Worm (Caenorhabditis elegans) whole organism, young adult: ENCODE data around the gene C06E4.2.
"Not testable (repeated sequence)": the region's sequence is repeated elsewhere in the genome, so short reads cannot be mapped to it uniquely, and the experiment has no call there.

ENCODE experiments used
- B0261.1 ChIP-seq: sonication (generic microtip); optimal IDR thresholded peaks from 2 replicates; lab custom pipeline; 2016; ENCODE audit warnings: mild to moderate bottlenecking, missing genetic modification characterization, moderate library complexity, missing compliant biosample characterization
- B0336.3 ChIP-seq: fragments of 200-800 bp; sonication (Bioruptor generic); IDR thresholded peaks from 2 replicates; pipeline ENCODE4 v1.3.6; 2022; ENCODE audit warnings: missing genetic modification characterization, missing compliant biosample characterization
- D2030.7 ChIP-seq: fragments of 200-800 bp; sonication (Bioruptor generic); IDR thresholded peaks from 2 replicates; pipeline ENCODE4 v1.3.6; 2022; ENCODE audit warnings: missing genetic modification reagents, missing genetic modification characterization, missing compliant biosample characterization
- F49E8.2 ChIP-seq: sonication (generic microtip); optimal IDR thresholded peaks from 3 replicates; lab custom pipeline; 2017; ENCODE audit warnings: missing genetic modification characterization, mild to moderate bottlenecking, missing compliant biosample characterization, antibody characterized with exemption, moderate library complexity; ENCODE audit not compliant: insufficient read depth
- K12H6.12 ChIP-seq: fragments of 200-800 bp; sonication (Bioruptor generic); optimal IDR thresholded peaks from 2 replicates; lab custom pipeline; 2018; ENCODE audit warnings: mild to moderate bottlenecking, missing genetic modification characterization, missing compliant biosample characterization
- Y53G8AR.9 ChIP-seq: fragments of 200-800 bp; sonication (Bioruptor generic); conservative IDR thresholded peaks from 2 replicates; pipeline ENCODE4 v1.3.6; 2022; ENCODE audit warnings: missing genetic modification reagents, missing genetic modification characterization, missing compliant biosample characterization
- Y56A3A.18 ChIP-seq: fragments of 200-800 bp; sonication (Bioruptor generic); IDR thresholded peaks from 2 replicates; pipeline ENCODE4 v1.3.6; 2022; ENCODE audit warnings: missing genetic modification reagents, missing genetic modification characterization, missing compliant biosample characterization
- ZK185.1 ChIP-seq: sonication (generic microtip); optimal IDR thresholded peaks from 2 replicates; lab custom pipeline; 2016; ENCODE audit warnings: mild to moderate bottlenecking, missing genetic modification characterization, missing compliant biosample characterization; ENCODE audit not compliant: poor library complexity, severe bottlenecking
- atf-7 ChIP-seq: sonication (generic microtip); optimal IDR thresholded peaks from 2 replicates; lab custom pipeline; 2017; ENCODE audit warnings: mild to moderate bottlenecking, missing genetic modification characterization, missing compliant biosample characterization
- attf-6 ChIP-seq: fragments of 200-800 bp; sonication (Bioruptor generic); IDR thresholded peaks from 2 replicates; pipeline ENCODE4 v1.3.6; 2022; ENCODE audit warnings: missing genetic modification reagents, missing genetic modification characterization, missing compliant biosample characterization
- cebp-1 ChIP-seq, 2 experiments: fragments of 200-800 bp in 1 of 2; sonication (Bioruptor generic) in 1 of 2; sonication (generic microtip) in 1 of 2; IDR thresholded peaks in 1 of 2; optimal IDR thresholded peaks in 1 of 2; 2 replicates each; pipeline versions ENCODE4 v1.3.6 to Lab custom; 2017 to 2022; ENCODE audit warnings: missing compliant biosample characterization in 2 of 2, missing genetic modification characterization in 2 of 2, mild to moderate bottlenecking in 1 of 2, missing genetic modification reagents in 1 of 2, moderate library complexity in 1 of 2
- ceh-100 ChIP-seq: fragments of 200-800 bp; sonication (Bioruptor generic); IDR thresholded peaks from 2 replicates; pipeline ENCODE4 v1.3.6; 2022; ENCODE audit warnings: missing genetic modification reagents, missing genetic modification characterization, missing compliant biosample characterization
- ceh-91 ChIP-seq: fragments of 200-800 bp; sonication (Bioruptor generic); IDR thresholded peaks from 2 replicates; pipeline ENCODE4 v1.3.6; 2022; ENCODE audit warnings: missing genetic modification reagents, missing genetic modification characterization, missing compliant biosample characterization
- dox-1 ChIP-seq: fragments of 200-800 bp; sonication (Bioruptor generic); IDR thresholded peaks from 2 replicates; pipeline ENCODE4 v1.3.6; 2022; ENCODE audit warnings: missing genetic modification reagents, missing genetic modification characterization, missing compliant biosample characterization
- ekl-4 ChIP-seq: fragments of 200-800 bp; sonication (Bioruptor generic); IDR thresholded peaks from 2 replicates; pipeline ENCODE4 v1.3.6; 2022; ENCODE audit warnings: missing genetic modification reagents, missing genetic modification characterization, missing compliant biosample characterization
- him-1 ChIP-seq: sonication (generic microtip); optimal IDR thresholded peaks from 2 replicates; lab custom pipeline; 2016; ENCODE audit warnings: missing genotype, missing genetic modification reagents, missing genetic modification characterization, missing compliant biosample characterization
- hmg-1.2 ChIP-seq: fragments of 200-800 bp; sonication (Bioruptor generic); IDR thresholded peaks from 2 replicates; pipeline ENCODE4 v1.3.6; 2022; ENCODE audit warnings: missing genetic modification reagents, missing genetic modification characterization, missing compliant biosample characterization
- hsf-1 ChIP-seq: fragments of 200-800 bp; sonication (Bioruptor generic); IDR thresholded peaks from 2 replicates; pipeline ENCODE4 v1.3.6; 2022; ENCODE audit warnings: missing genetic modification reagents, missing genetic modification characterization, missing compliant biosample characterization
- lag-1 ChIP-seq: fragments of 200-800 bp; sonication (Bioruptor generic); IDR thresholded peaks from 2 replicates; pipeline ENCODE4 v1.3.6; 2022; ENCODE audit warnings: missing genetic modification reagents, missing genetic modification characterization, missing compliant biosample characterization
- lsl-1 ChIP-seq: fragments of 200-800 bp; sonication (Bioruptor generic); optimal IDR thresholded peaks from 2 replicates; lab custom pipeline; 2018; ENCODE audit warnings: mild to moderate bottlenecking, missing genetic modification characterization, moderate library complexity, missing compliant biosample characterization
- madf-6 ChIP-seq: fragments of 200-800 bp; sonication (Bioruptor generic); IDR thresholded peaks from 2 replicates; pipeline ENCODE4 v1.3.6; 2022; ENCODE audit warnings: missing genetic modification reagents, missing genetic modification characterization, missing compliant biosample characterization
- madf-8 ChIP-seq: fragments of 200-800 bp; sonication (Bioruptor generic); conservative IDR thresholded peaks from 2 replicates; pipeline ENCODE4 v1.3.6; 2022; ENCODE audit warnings: missing genetic modification reagents, missing genetic modification characterization, missing compliant biosample characterization
- mcd-1 ChIP-seq: fragments of 200-800 bp; sonication (Bioruptor generic); IDR thresholded peaks from 2 replicates; pipeline ENCODE4 v1.3.6; 2022; ENCODE audit warnings: missing genetic modification reagents, missing genetic modification characterization, missing compliant biosample characterization
- mxl-1 ChIP-seq: sonication (generic microtip); optimal IDR thresholded peaks from 2 replicates; lab custom pipeline; 2016; ENCODE audit warnings: missing genetic modification characterization, missing compliant biosample characterization
- nfya-1 ChIP-seq: sonication (generic microtip); optimal IDR thresholded peaks from 2 replicates; lab custom pipeline; 2017; ENCODE audit warnings: antibody characterized with exemption, missing compliant biosample characterization, missing genetic modification characterization, borderline replicate concordance; ENCODE audit not compliant: insufficient read depth
- pbrm-1 ChIP-seq: fragments of 200-800 bp; sonication (Bioruptor generic); IDR thresholded peaks from 2 replicates; pipeline ENCODE4 v1.3.6; 2022; ENCODE audit warnings: missing genetic modification reagents, missing genetic modification characterization, missing compliant biosample characterization
- snpc-1.1 ChIP-seq: sonication (generic microtip); optimal IDR thresholded peaks from 2 replicates; lab custom pipeline; 2017; ENCODE audit warnings: missing genetic modification characterization, mild to moderate bottlenecking, missing compliant biosample characterization, antibody characterized with exemption, moderate library complexity, missing genotype, missing genetic modification reagents; ENCODE audit not compliant: insufficient read depth
- snpc-3.4 ChIP-seq: sonication (generic microtip); optimal IDR thresholded peaks from 2 replicates; lab custom pipeline; 2017; ENCODE audit warnings: missing genetic modification characterization, mild to moderate bottlenecking, missing compliant biosample characterization, antibody characterized with exemption, moderate library complexity, missing genotype, missing genetic modification reagents
- snpc-4 ChIP-seq, 5 experiments: fragments of 150-350 bp in 1 of 5; sonication (generic microtip) in 4 of 5; optimal IDR thresholded peaks; 2 replicates each; lab custom pipeline; 2014 to 2018; ENCODE audit warnings: missing genetic modification characterization in 5 of 5, missing biosample characterization in 3 of 5, antibody characterized with exemption in 2 of 5, mild to moderate bottlenecking in 2 of 5, missing compliant biosample characterization in 2 of 5, missing genotype in 2 of 5, moderate library complexity in 2 of 5, missing genetic modification reagents in 1 of 5
- somi-1 ChIP-seq: fragments of 200-800 bp; sonication (Bioruptor generic); optimal IDR thresholded peaks from 2 replicates; lab custom pipeline; 2018; ENCODE audit warnings: mild to moderate bottlenecking, missing genetic modification characterization, missing compliant biosample characterization
- tbp1 ChIP-seq: fragments of 200-800 bp; sonication (Bioruptor generic); optimal IDR thresholded peaks from 2 replicates; lab custom pipeline; 2018; ENCODE audit warnings: mild to moderate bottlenecking, missing genetic modification characterization, missing compliant biosample characterization
- tbx-9 ChIP-seq: sonication (generic microtip); optimal IDR thresholded peaks from 2 replicates; lab custom pipeline; 2016; ENCODE audit warnings: borderline replicate concordance, missing genetic modification characterization, inconsistent platforms, missing compliant biosample characterization
- xnd-1 ChIP-seq: sonication (generic microtip); optimal IDR thresholded peaks from 2 replicates; lab custom pipeline; 2016; ENCODE audit warnings: missing genotype, missing genetic modification reagents, missing genetic modification characterization, missing compliant biosample characterization
- zfh-2 ChIP-seq: fragments of 200-800 bp; sonication (Bioruptor generic); conservative IDR thresholded peaks from 2 replicates; pipeline ENCODE4 v1.3.6; 2022; ENCODE audit warnings: missing genetic modification reagents, missing genetic modification characterization, missing compliant biosample characterization
- zim-3 ChIP-seq: sonication (generic microtip); optimal IDR thresholded peaks from 2 replicates; lab custom pipeline; 2017; ENCODE audit warnings: mild to moderate bottlenecking, missing genetic modification characterization, moderate library complexity, missing compliant biosample characterization
- ztf-3 ChIP-seq: fragments of 200-800 bp; sonication (Bioruptor generic); optimal IDR thresholded peaks from 2 replicates; lab custom pipeline; 2018; ENCODE audit warnings: mild to moderate bottlenecking, missing genetic modification characterization, missing compliant biosample characterization

C06E4.2 gene

DNA sequence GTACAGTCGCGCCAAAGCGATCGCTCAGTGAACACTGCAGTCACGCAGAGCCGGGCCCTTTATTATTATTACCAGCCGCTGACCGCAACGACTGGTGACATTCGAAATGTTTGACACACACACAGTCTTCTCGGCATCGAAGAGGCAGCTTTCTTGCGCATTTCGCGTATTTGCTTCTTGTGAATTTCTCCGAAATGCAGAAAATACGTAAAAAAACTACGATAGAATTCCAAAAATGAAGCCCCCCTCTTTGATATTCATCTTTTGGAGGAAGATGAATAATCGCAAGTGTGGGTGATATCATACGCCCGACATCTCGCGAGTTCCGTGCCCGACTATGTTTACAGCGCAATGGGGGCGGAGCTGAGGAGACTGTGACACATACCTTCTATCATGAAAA, 23.5 kb upstream of the C06E4.2 start:
- TF ChIP-seq attf-6 (GFP tag; lab: Robert Waterston, UW) (peak; percentile 92), cebp-1 (GFP tag; IDR thresholded peaks at IDR 0.05; lab: Robert Waterston, UW) (no peak), cebp-1 (tag; optimal IDR thresholded peaks at IDR 0.05; lab: Kevin White, UChicago) (no peak), Y53G8AR.9 (no peak), K12H6.12 (tag; lab: Kevin White, UChicago) (no peak), ztf-3 (GFP tag; lab: Kevin White, UChicago) (no peak), B0261.1 (tag; lab: Kevin White, UChicago) (no peak), nfya-1 (tag; lab: Kevin White, UChicago) (no peak), D2030.7 (0 out of 2 replicates have a peak, but pooled peaks have one; percentile 38), ceh-91 (GFP tag; lab: Robert Waterston, UW) (0 out of 2 replicates have a peak, but pooled peaks have one; percentile 17), hsf-1 (0 out of 2 replicates have a peak, but pooled peaks have one; percentile 37), B0336.3 (peak; percentile 58; the same call in 1 of the 2 replicates), pbrm-1 (GFP tag; lab: Robert Waterston, UW) (peak; percentile 73), ekl-4 (GFP tag; lab: Robert Waterston, UW) (0 out of 2 replicates have a peak, but pooled peaks have one; percentile 27), madf-8 (0 out of 2 replicates have a peak, but pooled peaks have one; percentile 28), mcd-1 (GFP tag; lab: Robert Waterston, UW) (0 out of 2 replicates have a peak, but pooled peaks have one; percentile 14), hmg-1.2 (GFP tag; lab: Robert Waterston, UW) (peak; percentile 85), zim-3 (no peak), F49E8.2 (tag; lab: Kevin White, UChicago) (peak; percentile 62), ceh-100 (GFP tag; lab: Robert Waterston, UW) (0 out of 2 replicates have a peak, but pooled peaks have one; percentile 27), tbp1 (GFP tag; lab: Kevin White, UChicago) (peak; percentile 54), snpc-4 (GFP tag; optimal IDR thresholded peaks at IDR 0.05; lab: Kevin White, UChicago) (peak; percentile 85), snpc-4 (tag; optimal IDR thresholded peaks at IDR 0.05; lab: Kevin White, UChicago) (peak; percentile 87 to 95 (median 88)), dox-1 (GFP tag; lab: Robert Waterston, UW) (peak; percentile 53; the same call in 1 of the 2 replicates), mxl-1 (tag; lab: Kevin White, UChicago) (no peak), xnd-1 (tag; lab: Kevin White, UChicago) (no peak), ZK185.1 (tag; lab: Kevin White, UChicago) (no peak), tbx-9 (no peak), snpc-3.4 (tag; lab: Kevin White, UChicago) (peak; percentile 64), snpc-1.1 (tag; lab: Kevin White, UChicago) (peak; percentile 91), Y56A3A.18 (GFP tag; lab: Robert Waterston, UW) (no peak), somi-1 (GFP tag; lab: Kevin White, UChicago) (no peak), lag-1 (GFP tag; lab: Robert Waterston, UW) (no peak), him-1 (tag; lab: Kevin White, UChicago) (peak; percentile 76), madf-6 (GFP tag; lab: Robert Waterston, UW) (peak; percentile 34; the same call in 1 of the 2 replicates), lsl-1 (GFP tag; lab: Kevin White, UChicago) (peak; percentile 35)

DNA sequence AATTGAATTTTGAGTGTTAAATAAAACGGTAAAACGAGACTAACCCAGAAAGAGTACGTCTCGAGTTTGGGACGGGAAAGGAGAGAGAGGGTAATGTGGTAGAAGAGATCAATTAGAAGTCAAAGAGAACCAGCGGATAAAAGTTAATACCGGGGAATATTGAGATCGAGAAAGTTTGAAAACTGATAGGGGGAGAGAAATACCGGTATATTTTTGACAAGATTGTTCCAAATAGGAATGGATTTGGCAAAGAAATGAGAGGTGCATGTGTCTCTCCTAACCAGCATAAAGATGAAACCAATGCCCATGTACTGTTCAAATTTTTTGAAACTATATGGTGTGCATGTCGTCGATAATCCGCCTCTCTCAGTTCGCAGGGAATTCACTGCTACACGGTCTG, 22.1 kb upstream of the C06E4.2 start, which contains the start of gene C06E4.5:
C06E4.5 (plus strand) TSS at position 301 of the 400 bp plus-strand sequence.
- not testable (repeated sequence) for TF ChIP-seq Y53G8AR.9; zfh-2 (GFP tag; lab: Robert Waterston, UW); atf-7
- TF ChIP-seq, all 124 proteins: peak for 0; not testable (repeated sequence) for 124
